Worm (Caenorhabditis elegans) whole organism, young adult: ENCODE measurements around the gene F16G10.3.

Source experiments
- B0035.1 ChIP-seq: sonication (generic microtip); optimal IDR thresholded peaks from 2 replicates; lab custom pipeline; 2016; ENCODE audit warnings: missing genetic modification characterization, mild to moderate bottlenecking, missing compliant biosample characterization, missing genotype, missing genetic modification reagents
- B0261.1 ChIP-seq: sonication (generic microtip); optimal IDR thresholded peaks from 2 replicates; lab custom pipeline; 2016; ENCODE audit warnings: mild to moderate bottlenecking, missing genetic modification characterization, moderate library complexity, missing compliant biosample characterization
- F57C9.4 ChIP-seq: sonication (generic microtip); optimal IDR thresholded peaks from 2 replicates; lab custom pipeline; 2017; ENCODE audit warnings: mild to moderate bottlenecking, missing genetic modification characterization, missing compliant biosample characterization
- ekl-4 ChIP-seq: fragments of 200-800 bp; sonication (Bioruptor generic); IDR thresholded peaks from 2 replicates; pipeline ENCODE4 v1.3.6; 2022; ENCODE audit warnings: missing genetic modification reagents, missing genetic modification characterization, missing compliant biosample characterization
- hsf-1 ChIP-seq: fragments of 200-800 bp; sonication (Bioruptor generic); IDR thresholded peaks from 2 replicates; pipeline ENCODE4 v1.3.6; 2022; ENCODE audit warnings: missing genetic modification reagents, missing genetic modification characterization, missing compliant biosample characterization
- lir-1 ChIP-seq: fragments of 200-800 bp; sonication (Bioruptor generic); conservative IDR thresholded peaks from 2 replicates; pipeline ENCODE4 v1.3.6; 2022; ENCODE audit warnings: missing genetic modification reagents, missing genetic modification characterization, missing compliant biosample characterization
- nfya-1 ChIP-seq: sonication (generic microtip); optimal IDR thresholded peaks from 2 replicates; lab custom pipeline; 2017; ENCODE audit warnings: antibody characterized with exemption, missing compliant biosample characterization, missing genetic modification characterization, borderline replicate concordance; ENCODE audit not compliant: insufficient read depth
- repo-1 ChIP-seq: sonication (generic microtip); optimal IDR thresholded peaks from 2 replicates; lab custom pipeline; 2017; ENCODE audit warnings: mild to moderate bottlenecking, missing genetic modification characterization, missing compliant biosample characterization
- rpc-1 ChIP-seq, 2 experiments: fragments of 150-350 bp in 1 of 2; sonication (generic microtip) in 1 of 2; optimal IDR thresholded peaks; 2 replicates each; lab custom pipeline; 2014 to 2018; ENCODE audit warnings: missing biosample characterization in 1 of 2, missing genetic modification characterization in 1 of 2, missing genetic modification reagents in 1 of 2, missing genotype in 1 of 2
- sdz-38 ChIP-seq: sonication (generic microtip); optimal IDR thresholded peaks from 2 replicates; lab custom pipeline; 2016; ENCODE audit warnings: missing genotype, missing genetic modification characterization, missing compliant biosample characterization
- ztf-3 ChIP-seq: fragments of 200-800 bp; sonication (Bioruptor generic); optimal IDR thresholded peaks from 2 replicates; lab custom pipeline; 2018; ENCODE audit warnings: mild to moderate bottlenecking, missing genetic modification characterization, missing compliant biosample characterization

DNA sequence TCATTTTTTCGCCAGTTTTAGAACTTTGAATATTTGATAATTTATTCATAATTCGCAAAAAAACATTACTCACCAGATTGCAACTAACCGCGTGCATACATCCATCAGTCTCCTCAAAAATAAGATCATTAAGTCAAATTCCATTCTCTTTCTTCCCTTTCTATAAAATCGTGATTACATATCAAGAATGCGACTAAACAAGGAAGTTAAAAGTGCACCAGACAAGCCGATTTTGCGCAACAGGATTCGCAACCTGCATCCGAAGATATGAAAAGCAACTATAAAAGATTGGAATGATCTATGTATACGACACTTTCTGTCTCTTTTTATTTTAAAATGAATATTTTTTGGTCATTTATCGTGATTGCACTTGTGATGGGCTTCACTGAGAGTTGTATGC, 3.2 kb upstream of the F16G10.3 start, which contains the start of gene hpo-25:
- TF ChIP-seq B0261.1 (tag; lab: Kevin White, UChicago) (no peak), lir-1 (GFP tag; lab: Robert Waterston, UW) (no peak), ztf-3 (no peak), B0035.1 (tag; lab: Kevin White, UChicago) (no peak), ekl-4 (GFP tag; lab: Robert Waterston, UW) (no peak), hsf-1 (GFP tag; lab: Robert Waterston, UW) (no peak), nfya-1 (no peak), rpc-1 (optimal IDR thresholded peaks at IDR 0.05; lab: Kevin White, UChicago) (no peak), rpc-1 (tag; optimal IDR thresholded peaks at IDR 0.05; lab: Kevin White, UChicago) (no peak), sdz-38 (tag; lab: Kevin White, UChicago) (no peak), repo-1 (tag; lab: Kevin White, UChicago) (no peak), F57C9.4 (tag; lab: Kevin White, UChicago) (no peak)
